Worm (Caenorhabditis elegans) whole organism, L4 larva: ENCODE results near the gene chpf-1.

Experiments
- F37D6.2 ChIP-seq: sonication (generic microtip); optimal IDR thresholded peaks from 2 replicates; lab custom pipeline; 2016; ENCODE audit warnings: mild to moderate bottlenecking, missing genetic modification characterization, missing compliant biosample characterization
- R02D3.7 ChIP-seq: fragments of 150-350 bp; sonication (generic microtip); optimal IDR thresholded peaks from 3 replicates; lab custom pipeline; 2014; ENCODE audit warnings: missing biosample characterization, missing genetic modification characterization
- T20F7.1 ChIP-seq: fragments of 200-800 bp; sonication (Bioruptor generic); optimal IDR thresholded peaks from 2 replicates; lab custom pipeline; 2018; ENCODE audit warnings: mild to moderate bottlenecking, missing genetic modification characterization, missing compliant biosample characterization
- Y105C5A.15 ChIP-seq: fragments of 200-800 bp; sonication (Bioruptor generic); IDR thresholded peaks from 2 replicates; pipeline ENCODE4 v1.3.6; 2022; ENCODE audit warnings: missing genetic modification characterization, missing compliant biosample characterization
- Y75B8A.6 ChIP-seq: fragments of 200-800 bp; sonication (Bioruptor generic); IDR thresholded peaks from 2 replicates; pipeline ENCODE4 v1.3.6; 2022; ENCODE audit warnings: missing genetic modification reagents, missing genetic modification characterization, missing compliant biosample characterization
- ama-1 ChIP-seq: fragments of 150-350 bp; optimal IDR thresholded peaks from 2 replicates; lab custom pipeline; 2014; ENCODE audit warnings: inconsistent platforms, mixed read lengths
- arid-1 ChIP-seq: fragments of 200-800 bp; sonication (Bioruptor generic); conservative IDR thresholded peaks from 2 replicates; pipeline ENCODE4 v1.3.6; 2022; ENCODE audit warnings: missing genetic modification reagents, missing genetic modification characterization, missing compliant biosample characterization
- ceh-28 ChIP-seq: fragments of 150-350 bp; optimal IDR thresholded peaks from 2 replicates; lab custom pipeline; 2014; ENCODE audit warnings: missing biosample characterization, missing genetic modification reagents, missing genetic modification characterization
- ceh-32 ChIP-seq: sonication (generic microtip); optimal IDR thresholded peaks from 2 replicates; lab custom pipeline; 2016; ENCODE audit warnings: mild to moderate bottlenecking, missing genetic modification characterization, missing compliant biosample characterization; ENCODE audit not compliant: poor library complexity
- ceh-44 ChIP-seq: fragments of 200-800 bp; sonication (Bioruptor generic); IDR thresholded peaks from 2 replicates; pipeline ENCODE4 v1.3.6; 2022; ENCODE audit warnings: missing genetic modification reagents, missing genetic modification characterization, missing compliant biosample characterization
- ces-1 ChIP-seq: fragments of 150-350 bp; sonication (generic microtip); optimal IDR thresholded peaks from 4 replicates; lab custom pipeline; 2014; ENCODE audit warnings: missing biosample characterization, missing genetic modification reagents, missing genetic modification characterization
- cey-2 ChIP-seq: sonication (generic microtip); optimal IDR thresholded peaks from 3 replicates; lab custom pipeline; 2017; ENCODE audit warnings: missing genetic modification characterization, mild to moderate bottlenecking, missing compliant biosample characterization, antibody characterized with exemption, borderline replicate concordance; ENCODE audit not compliant: insufficient read depth
- ctbp-1 ChIP-seq: fragments of 200-800 bp; sonication (Bioruptor generic); IDR thresholded peaks from 2 replicates; pipeline ENCODE4 v1.3.6; 2022; ENCODE audit warnings: missing genetic modification reagents, missing genetic modification characterization, missing compliant biosample characterization
- daf-8 ChIP-seq: fragments of 200-800 bp; sonication (Bioruptor generic); IDR thresholded peaks from 2 replicates; pipeline ENCODE4 v1.3.6; 2022; ENCODE audit warnings: missing genetic modification characterization, missing compliant biosample characterization
- dmd-6 ChIP-seq: fragments of 200-800 bp; sonication (Bioruptor generic); IDR thresholded peaks from 2 replicates; pipeline ENCODE4 v1.3.6; 2022; ENCODE audit warnings: missing genetic modification reagents, missing genetic modification characterization, missing compliant biosample characterization
- dpl-1 ChIP-seq: fragments of 150-350 bp; optimal IDR thresholded peaks from 2 replicates; lab custom pipeline; 2014; ENCODE audit warnings: missing biosample characterization, missing genetic modification reagents, missing genetic modification characterization
- duxl-1 ChIP-seq: sonication (generic microtip); optimal IDR thresholded peaks from 2 replicates; lab custom pipeline; 2016; ENCODE audit warnings: mild to moderate bottlenecking, missing genetic modification characterization, moderate library complexity, missing compliant biosample characterization; ENCODE audit not compliant: poor library complexity
- dve-1 ChIP-seq: sonication (generic microtip); optimal IDR thresholded peaks from 2 replicates; lab custom pipeline; 2017; ENCODE audit warnings: antibody characterized with exemption, mild to moderate bottlenecking, missing genetic modification characterization, missing compliant biosample characterization; ENCODE audit not compliant: insufficient read depth
- fkh-10 ChIP-seq: fragments of 150-350 bp; optimal IDR thresholded peaks from 2 replicates; lab custom pipeline; 2014; ENCODE audit warnings: missing biosample characterization, missing genetic modification reagents, missing genetic modification characterization
- fos-1 ChIP-seq: fragments of 150-350 bp; optimal IDR thresholded peaks from 2 replicates; lab custom pipeline; 2014; ENCODE audit warnings: missing biosample characterization, missing genetic modification characterization
- hif-1 ChIP-seq, 2 experiments: sonication (generic microtip); optimal IDR thresholded peaks; 2 replicates each; lab custom pipeline; 2016 to 2017; ENCODE audit warnings: missing compliant biosample characterization in 2 of 2, missing genetic modification characterization in 2 of 2, missing genetic modification reagents in 2 of 2, missing genotype in 2 of 2, mild to moderate bottlenecking in 1 of 2
- hlh-30 ChIP-seq: sonication (generic microtip); optimal IDR thresholded peaks from 2 replicates; lab custom pipeline; 2017; ENCODE audit warnings: antibody characterized with exemption, mild to moderate bottlenecking, missing genetic modification characterization, missing compliant biosample characterization; ENCODE audit not compliant: insufficient read depth
- hmg-1.1 ChIP-seq: fragments of 200-800 bp; sonication (Bioruptor generic); IDR thresholded peaks from 2 replicates; pipeline ENCODE4 v1.3.6; 2022; ENCODE audit warnings: missing genetic modification reagents, missing genetic modification characterization, missing compliant biosample characterization
- lin-1 ChIP-seq: fragments of 200-800 bp; sonication (Bioruptor generic); IDR thresholded peaks from 2 replicates; pipeline ENCODE4 v1.3.6; 2022; ENCODE audit warnings: missing genetic modification reagents, missing genetic modification characterization, missing compliant biosample characterization
- lin-38 ChIP-seq: fragments of 200-800 bp; sonication (Bioruptor generic); IDR thresholded peaks from 2 replicates; pipeline ENCODE4 v1.3.6; 2022; ENCODE audit warnings: missing genetic modification reagents, missing genetic modification characterization, missing compliant biosample characterization
- lsy-2 ChIP-seq, 2 experiments: fragments of 150-350 bp in 1 of 2; sonication (generic microtip) in 1 of 2; optimal IDR thresholded peaks; 2 replicates each; lab custom pipeline; 2014 to 2017; ENCODE audit warnings: missing biosample characterization in 2 of 2, missing genetic modification characterization in 2 of 2
- madf-5 ChIP-seq, 2 experiments: fragments of 200-800 bp; sonication (Bioruptor generic); IDR thresholded peaks; 2 replicates each; pipeline ENCODE4 v1.3.6; 2022; ENCODE audit warnings: missing compliant biosample characterization in 2 of 2, missing genetic modification characterization in 2 of 2
- madf-9 ChIP-seq: fragments of 200-800 bp; sonication (Bioruptor generic); conservative IDR thresholded peaks from 2 replicates; pipeline ENCODE4 v1.3.6; 2022; ENCODE audit warnings: missing genetic modification reagents, missing genetic modification characterization, missing compliant biosample characterization
- mep-1 ChIP-seq: fragments of 150-350 bp; sonication (generic microtip); optimal IDR thresholded peaks from 3 replicates; lab custom pipeline; 2014; ENCODE audit warnings: missing biosample characterization, missing genetic modification characterization
- mes-2 ChIP-seq: sonication (generic microtip); optimal IDR thresholded peaks from 2 replicates; lab custom pipeline; 2016; ENCODE audit warnings: missing genotype, mild to moderate bottlenecking, missing genetic modification characterization, missing compliant biosample characterization; ENCODE audit not compliant: poor library complexity, severe bottlenecking
- mxl-2 ChIP-seq: fragments of 200-800 bp; sonication (Bioruptor generic); conservative IDR thresholded peaks from 2 replicates; pipeline ENCODE4 v1.3.6; 2022; ENCODE audit warnings: missing genetic modification reagents, missing genetic modification characterization, missing compliant biosample characterization
- nhr-102 ChIP-seq: sonication (generic microtip); optimal IDR thresholded peaks from 2 replicates; lab custom pipeline; 2016; ENCODE audit warnings: mild to moderate bottlenecking, missing genetic modification characterization, moderate library complexity, missing compliant biosample characterization
- nhr-11 ChIP-seq: fragments of 150-350 bp; optimal IDR thresholded peaks from 2 replicates; lab custom pipeline; 2014; ENCODE audit warnings: missing biosample characterization, missing genetic modification characterization
- nhr-111 ChIP-seq: fragments of 200-800 bp; sonication (Bioruptor generic); optimal IDR thresholded peaks from 2 replicates; lab custom pipeline; 2018; ENCODE audit warnings: mild to moderate bottlenecking, missing genetic modification characterization, missing compliant biosample characterization
- nhr-28 ChIP-seq: fragments of 150-350 bp; optimal IDR thresholded peaks from 2 replicates; lab custom pipeline; 2014; ENCODE audit warnings: missing biosample characterization, missing genetic modification characterization
- nhr-41 ChIP-seq: fragments of 200-800 bp; sonication (Bioruptor generic); IDR thresholded peaks from 2 replicates; pipeline ENCODE4 v1.3.6; 2022; ENCODE audit warnings: missing genetic modification reagents, missing genetic modification characterization, missing compliant biosample characterization
- nhr-48 ChIP-seq: sonication (generic microtip); optimal IDR thresholded peaks from 2 replicates; lab custom pipeline; 2016; ENCODE audit warnings: mild to moderate bottlenecking, missing genetic modification characterization, missing compliant biosample characterization
- nhr-6 ChIP-seq: fragments of 150-350 bp; optimal IDR thresholded peaks from 2 replicates; lab custom pipeline; 2014; ENCODE audit warnings: missing biosample characterization, missing genetic modification characterization
- nhr-77 ChIP-seq: fragments of 150-350 bp; optimal IDR thresholded peaks from 2 replicates; lab custom pipeline; 2014; ENCODE audit warnings: missing biosample characterization, missing genetic modification characterization
- pha-4 ChIP-seq, 2 experiments: fragments of 150-350 bp in 1 of 2; fragments of 200-800 bp in 1 of 2; sonication (Bioruptor generic) in 1 of 2; IDR thresholded peaks in 1 of 2; optimal IDR thresholded peaks in 1 of 2; 2 replicates each; pipeline versions ENCODE4 v1.3.6 to Lab custom; 2014 to 2022; ENCODE audit warnings: missing genetic modification characterization in 2 of 2, missing genetic modification reagents in 2 of 2, missing biosample characterization in 1 of 2, missing compliant biosample characterization in 1 of 2
- php-3 ChIP-seq: fragments of 200-800 bp; sonication (Bioruptor generic); IDR thresholded peaks from 2 replicates; pipeline ENCODE4 v1.3.6; 2022; ENCODE audit warnings: missing genetic modification reagents, missing genetic modification characterization, missing compliant biosample characterization
- pqm-1 ChIP-seq: sonication (generic microtip); optimal IDR thresholded peaks from 2 replicates; lab custom pipeline; 2017; ENCODE audit warnings: missing biosample characterization, missing genetic modification characterization
- saeg-2 ChIP-seq: fragments of 200-800 bp; sonication (Bioruptor generic); IDR thresholded peaks from 2 replicates; pipeline ENCODE4 v1.3.6; 2022; ENCODE audit warnings: missing genetic modification reagents, missing genetic modification characterization, missing compliant biosample characterization
- sdz-12 ChIP-seq: fragments of 200-800 bp; sonication (Bioruptor generic); optimal IDR thresholded peaks from 2 replicates; lab custom pipeline; 2018; ENCODE audit warnings: mild to moderate bottlenecking, missing genetic modification characterization, missing compliant biosample characterization
- snpc-1.2 ChIP-seq: fragments of 200-800 bp; sonication (Bioruptor generic); IDR thresholded peaks from 2 replicates; pipeline ENCODE4 v1.3.6; 2022; ENCODE audit warnings: missing genetic modification reagents, missing genetic modification characterization, missing compliant biosample characterization
- spr-3 ChIP-seq: fragments of 200-800 bp; sonication (Bioruptor generic); optimal IDR thresholded peaks from 2 replicates; lab custom pipeline; 2018; ENCODE audit warnings: mild to moderate bottlenecking, missing genetic modification characterization, missing compliant biosample characterization
- tag-97 ChIP-seq: fragments of 200-800 bp; sonication (Bioruptor generic); IDR thresholded peaks from 2 replicates; pipeline ENCODE4 v1.3.6; 2022; ENCODE audit warnings: missing genetic modification characterization, missing compliant biosample characterization
- unc-39 ChIP-seq: sonication (generic microtip); optimal IDR thresholded peaks from 2 replicates; lab custom pipeline; 2017; ENCODE audit warnings: missing biosample characterization, missing genetic modification characterization
- zfp-2 ChIP-seq: sonication (generic microtip); optimal IDR thresholded peaks from 2 replicates; lab custom pipeline; 2016; ENCODE audit warnings: mild to moderate bottlenecking, missing genetic modification characterization, missing compliant biosample characterization
- ztf-11 ChIP-seq: fragments of 150-350 bp; optimal IDR thresholded peaks from 2 replicates; lab custom pipeline; 2014; ENCODE audit warnings: missing biosample characterization, missing genetic modification characterization

chpf-1 gene

ce11 chrV:10204863-10205338 lies 1.6 kb upstream of the chpf-1 start, which contains the start of the genes ZK856.19 and ZK856.11:
Gene ZK856.19 (minus strand): TSS chrV:10204913.
Gene ZK856.11 (minus strand): TSS chrV:10204938.
- 0 out of 2 replicates have a peak, but pooled peaks have one; percentile 31 for TF ChIP-seq arid-1 (GFP tag; lab: Robert Waterston, UW)
- TF ChIP-seq tag-97 (GFP tag; lab: Robert Waterston, UW) = no peak
- peak; percentile 70 for TF ChIP-seq lin-38
- TF ChIP-seq ama-1 = peak; percentile 37
- TF ChIP-seq dve-1 (tag; lab: Kevin White, UChicago) = peak; percentile 44
- TF ChIP-seq R02D3.7 (tag; lab: Kevin White, UChicago) = peak; percentile 13
- peak; percentile 10 for TF ChIP-seq nhr-77 (tag; lab: Kevin White, UChicago)
- TF ChIP-seq sdz-12 = no peak
- TF ChIP-seq ceh-44 = no peak
- TF ChIP-seq ctbp-1 (GFP tag; lab: Robert Waterston, UW) = no peak
- peak; percentile 42; the same call in 1 of the 2 replicates for TF ChIP-seq dmd-6 (GFP tag; lab: Robert Waterston, UW)
- no peak for TF ChIP-seq fkh-10 (GFP tag; lab: Kevin White, UChicago)
- TF ChIP-seq ceh-28 = no peak
- TF ChIP-seq mxl-2 (GFP tag; lab: Robert Waterston, UW) = no peak
- peak; percentile 64 for TF ChIP-seq nhr-102 (tag; lab: Kevin White, UChicago)
- peak; percentile 57 for TF ChIP-seq mep-1
- no peak for TF ChIP-seq ztf-11 (tag; lab: Kevin White, UChicago)
- peak; percentile 47 for TF ChIP-seq nhr-28 (tag; lab: Kevin White, UChicago)
- TF ChIP-seq ceh-32 (tag; lab: Kevin White, UChicago) = no peak
- TF ChIP-seq T20F7.1 (GFP tag; lab: Kevin White, UChicago) = peak; percentile 42
- TF ChIP-seq unc-39 (tag; lab: Kevin White, UChicago) = no peak
- TF ChIP-seq Y75B8A.6 = no peak
- TF ChIP-seq dpl-1 = peak; percentile 57
- peak; percentile 40 for TF ChIP-seq nhr-48 (tag; lab: Kevin White, UChicago)
- no peak for TF ChIP-seq Y105C5A.15 (GFP tag; lab: Robert Waterston, UW)
- TF ChIP-seq hif-1 (tag; optimal IDR thresholded peaks at IDR 0.05; lab: Kevin White, UChicago) = no peak
- peak; percentile 72 for TF ChIP-seq mes-2 (tag; lab: Kevin White, UChicago)
- TF ChIP-seq ces-1 = no peak
- TF ChIP-seq nhr-6 = peak; percentile 59
- no peak for TF ChIP-seq madf-5 (GFP tag; IDR thresholded peaks at IDR 0.05; lab: Robert Waterston, UW)
- TF ChIP-seq saeg-2 (GFP tag; lab: Robert Waterston, UW) = no peak
- no peak for TF ChIP-seq php-3 (GFP tag; lab: Robert Waterston, UW)
- TF ChIP-seq lsy-2 (tag; optimal IDR thresholded peaks at IDR 0.05; lab: Kevin White, UChicago) = peak in 1 of 2 experiments; percentile 85
- TF ChIP-seq fos-1 (tag; lab: Kevin White, UChicago) = no peak
- no peak for TF ChIP-seq spr-3 (GFP tag; lab: Kevin White, UChicago)
- TF ChIP-seq zfp-2 (tag; lab: Kevin White, UChicago) = no peak
- TF ChIP-seq lin-1 = no peak
- TF ChIP-seq daf-8 = no peak
- TF ChIP-seq pha-4 (GFP tag; IDR thresholded peaks at IDR 0.05; lab: Robert Waterston, UW) = no peak
- TF ChIP-seq pha-4 (tag; optimal IDR thresholded peaks at IDR 0.05; lab: Kevin White, UChicago) = no peak
- peak; percentile 24 for TF ChIP-seq hlh-30
- no peak for TF ChIP-seq F37D6.2
- peak; percentile 11 for TF ChIP-seq nhr-11 (tag; lab: Kevin White, UChicago)
- TF ChIP-seq snpc-1.2 (GFP tag; lab: Robert Waterston, UW) = no peak
- no peak for TF ChIP-seq madf-9 (GFP tag; lab: Robert Waterston, UW)
- no peak for TF ChIP-seq nhr-41 (GFP tag; lab: Robert Waterston, UW)
- 0 out of 2 replicates have a peak, but pooled peaks have one; percentile 23 for TF ChIP-seq hmg-1.1 (GFP tag; lab: Robert Waterston, UW)
- no peak for TF ChIP-seq cey-2 (tag; lab: Kevin White, UChicago)
- TF ChIP-seq nhr-111 (GFP tag; lab: Kevin White, UChicago) = no peak
- peak; percentile 74 for TF ChIP-seq duxl-1
- TF ChIP-seq pqm-1 (tag; lab: Kevin White, UChicago) = no peak
